Worm (Caenorhabditis elegans) whole organism, mixed stage, embryonic: Measurements from ENCODE around the gene K02A6.1.

Experiments used
- M03D4.4 ChIP-seq: sonication (generic microtip); optimal IDR thresholded peaks from 2 replicates; lab custom pipeline; 2017; ENCODE audit warnings: mild to moderate bottlenecking, missing genetic modification characterization, missing compliant biosample characterization
- bed-3 ChIP-seq: fragments of 200-800 bp; sonication (Bioruptor generic); optimal IDR thresholded peaks from 3 replicates; lab custom pipeline; 2018; ENCODE audit warnings: mild to moderate bottlenecking, missing genetic modification characterization, moderate library complexity, missing compliant biosample characterization
- blmp-1 ChIP-seq: fragments of 150-350 bp; optimal IDR thresholded peaks from 2 replicates; lab custom pipeline; 2014; ENCODE audit warnings: missing biosample characterization, missing genetic modification characterization
- ceh-39 ChIP-seq: fragments of 150-350 bp; optimal IDR thresholded peaks from 2 replicates; lab custom pipeline; 2014; ENCODE audit warnings: missing biosample characterization, missing genetic modification characterization
- ceh-43 ChIP-seq: fragments of 200-800 bp; sonication (Bioruptor generic); optimal IDR thresholded peaks from 2 replicates; lab custom pipeline; 2018; ENCODE audit warnings: mild to moderate bottlenecking, missing genetic modification characterization, moderate library complexity, missing compliant biosample characterization
- ceh-83 ChIP-seq: fragments of 200-800 bp; sonication (Bioruptor generic); optimal IDR thresholded peaks from 2 replicates; lab custom pipeline; 2018; ENCODE audit warnings: mild to moderate bottlenecking, missing genetic modification characterization, missing compliant biosample characterization
- ces-1 ChIP-seq: fragments of 150-350 bp; optimal IDR thresholded peaks from 2 replicates; lab custom pipeline; 2014; ENCODE audit warnings: missing biosample characterization, missing genetic modification reagents, missing genetic modification characterization
- cnd-1 ChIP-seq: fragments of 200-800 bp; sonication (Bioruptor generic); optimal IDR thresholded peaks from 2 replicates; lab custom pipeline; 2018; ENCODE audit warnings: mild to moderate bottlenecking, missing genetic modification characterization, missing compliant biosample characterization
- drap-1 ChIP-seq: fragments of 200-800 bp; sonication (Bioruptor generic); optimal IDR thresholded peaks from 3 replicates; lab custom pipeline; 2018; ENCODE audit warnings: mild to moderate bottlenecking, missing genetic modification characterization, missing compliant biosample characterization
- elt-1 ChIP-seq: sonication (generic microtip); optimal IDR thresholded peaks from 2 replicates; lab custom pipeline; 2017; ENCODE audit warnings: missing genetic modification characterization, mild to moderate bottlenecking, missing compliant biosample characterization, antibody characterized with exemption, moderate library complexity, borderline replicate concordance; ENCODE audit not compliant: insufficient read depth
- elt-3 ChIP-seq: fragments of 150-350 bp; optimal IDR thresholded peaks from 2 replicates; lab custom pipeline; 2014; ENCODE audit warnings: missing biosample characterization, missing genetic modification characterization
- flh-1 ChIP-seq: fragments of 200-800 bp; sonication (Bioruptor generic); optimal IDR thresholded peaks from 2 replicates; lab custom pipeline; 2018; ENCODE audit warnings: mild to moderate bottlenecking, missing genetic modification characterization, moderate library complexity, missing compliant biosample characterization
- ham-2 ChIP-seq: fragments of 200-800 bp; sonication (Bioruptor generic); optimal IDR thresholded peaks from 2 replicates; lab custom pipeline; 2018; ENCODE audit warnings: mild to moderate bottlenecking, missing genetic modification characterization, missing compliant biosample characterization
- hlh-1 ChIP-seq: fragments of 150-350 bp; optimal IDR thresholded peaks from 2 replicates; lab custom pipeline; 2014; ENCODE audit warnings: missing biosample characterization, missing genetic modification reagents, missing genetic modification characterization
- lin-13 ChIP-seq: fragments of 150-350 bp; optimal IDR thresholded peaks from 2 replicates; lab custom pipeline; 2014; ENCODE audit warnings: missing biosample characterization, missing genetic modification characterization
- lin-32 ChIP-seq: fragments of 200-800 bp; sonication (Bioruptor generic); optimal IDR thresholded peaks from 2 replicates; lab custom pipeline; 2018; ENCODE audit warnings: mild to moderate bottlenecking, missing genetic modification characterization, missing compliant biosample characterization
- lsy-2 ChIP-seq: fragments of 150-350 bp; optimal IDR thresholded peaks from 2 replicates; lab custom pipeline; 2014; ENCODE audit warnings: missing biosample characterization, missing genetic modification characterization
- mab-5 ChIP-seq: fragments of 150-350 bp; optimal IDR thresholded peaks from 2 replicates; lab custom pipeline; 2014; ENCODE audit warnings: missing biosample characterization, missing genetic modification characterization
- mep-1 ChIP-seq: fragments of 150-350 bp; optimal IDR thresholded peaks from 2 replicates; lab custom pipeline; 2017; ENCODE audit warnings: missing biosample characterization, missing genetic modification reagents, missing genetic modification characterization, inconsistent platforms
- mls-2 ChIP-seq: sonication (generic microtip); optimal IDR thresholded peaks from 2 replicates; lab custom pipeline; 2016; ENCODE audit warnings: mild to moderate bottlenecking, missing genetic modification characterization, moderate library complexity, missing compliant biosample characterization
- nhr-2 ChIP-seq: fragments of 150-350 bp; optimal IDR thresholded peaks from 2 replicates; lab custom pipeline; 2014; ENCODE audit warnings: missing biosample characterization, missing genetic modification characterization
- nhr-237 ChIP-seq: fragments of 150-350 bp; optimal IDR thresholded peaks from 2 replicates; lab custom pipeline; 2014; ENCODE audit warnings: missing biosample characterization, missing genetic modification characterization
- nhr-28 ChIP-seq: fragments of 150-350 bp; optimal IDR thresholded peaks from 2 replicates; lab custom pipeline; 2014; ENCODE audit warnings: missing biosample characterization, missing genetic modification characterization
- nhr-76 ChIP-seq: sonication (generic microtip); optimal IDR thresholded peaks from 2 replicates; lab custom pipeline; 2017; ENCODE audit warnings: missing biosample characterization, missing genetic modification characterization
- pha-4 ChIP-seq: fragments of 150-350 bp; optimal IDR thresholded peaks from 2 replicates; lab custom pipeline; 2018; ENCODE audit warnings: missing biosample characterization, missing genetic modification reagents, missing genetic modification characterization
- sem-2 ChIP-seq: fragments of 200-800 bp; sonication (Bioruptor generic); optimal IDR thresholded peaks from 2 replicates; lab custom pipeline; 2018; ENCODE audit warnings: mild to moderate bottlenecking, missing genetic modification characterization, missing compliant biosample characterization
- snpc-4 ChIP-seq: fragments of 150-350 bp; optimal IDR thresholded peaks from 2 replicates; lab custom pipeline; 2014; ENCODE audit warnings: missing biosample characterization, missing genetic modification characterization
- sptf-1 ChIP-seq: sonication (generic microtip); optimal IDR thresholded peaks from 2 replicates; lab custom pipeline; 2017; ENCODE audit warnings: mild to moderate bottlenecking, missing genetic modification characterization, moderate library complexity, missing compliant biosample characterization
- unc-120 ChIP-seq: sonication (generic microtip); optimal IDR thresholded peaks from 2 replicates; lab custom pipeline; 2017; ENCODE audit warnings: missing genetic modification characterization, missing compliant biosample characterization; ENCODE audit not compliant: poor library complexity, severe bottlenecking
- unc-39 ChIP-seq: fragments of 150-350 bp; optimal IDR thresholded peaks from 2 replicates; lab custom pipeline; 2014; ENCODE audit warnings: missing biosample characterization, missing genetic modification characterization
- unc-62 ChIP-seq: fragments of 150-350 bp; optimal IDR thresholded peaks from 2 replicates; lab custom pipeline; 2014; ENCODE audit warnings: missing biosample characterization, missing genetic modification reagents, missing genetic modification characterization
- zip-8 ChIP-seq: fragments of 150-350 bp; optimal IDR thresholded peaks from 2 replicates; lab custom pipeline; 2014; ENCODE audit warnings: missing biosample characterization, missing genetic modification characterization
- ztf-11 ChIP-seq: fragments of 150-350 bp; optimal IDR thresholded peaks from 2 replicates; lab custom pipeline; 2014; ENCODE audit warnings: missing biosample characterization, missing genetic modification characterization

The K02A6.1 gene

DNA sequence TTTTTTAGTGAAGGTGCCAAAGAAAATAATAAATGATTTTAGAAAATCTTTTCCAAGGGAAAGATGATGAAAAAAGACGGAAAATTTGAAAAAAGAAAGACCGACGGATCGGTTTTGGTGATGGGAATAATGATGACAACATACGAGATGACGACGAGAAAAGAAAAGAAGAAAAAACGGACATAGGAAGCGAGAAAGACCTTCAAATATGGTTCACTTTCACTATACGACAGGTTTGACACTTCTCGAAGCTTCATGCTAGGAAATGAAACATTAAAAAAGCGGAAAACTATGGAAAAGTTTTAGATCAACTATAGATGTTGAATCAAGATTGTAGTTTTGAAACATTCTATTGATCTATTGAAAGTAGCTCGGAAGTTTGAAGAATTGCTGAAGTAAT, 19.3 kb upstream of the K02A6.1 start:
- TF ChIP-seq elt-3 (tag; lab: Kevin White, UChicago) (no peak), M03D4.4 (no peak), lin-13 (tag; lab: Kevin White, UChicago) (no peak), ztf-11 (no peak), sem-2 (no peak), sptf-1 (no peak), ceh-83 (GFP tag; lab: Kevin White, UChicago) (no peak), nhr-237 (no peak), lsy-2 (tag; lab: Kevin White, UChicago) (no peak), hlh-1 (tag; lab: Kevin White, UChicago) (no peak), nhr-2 (tag; lab: Kevin White, UChicago) (no peak), unc-39 (tag; lab: Kevin White, UChicago) (no peak), flh-1 (GFP tag; lab: Kevin White, UChicago) (no peak), nhr-28 (tag; lab: Kevin White, UChicago) (no peak)

DNA sequence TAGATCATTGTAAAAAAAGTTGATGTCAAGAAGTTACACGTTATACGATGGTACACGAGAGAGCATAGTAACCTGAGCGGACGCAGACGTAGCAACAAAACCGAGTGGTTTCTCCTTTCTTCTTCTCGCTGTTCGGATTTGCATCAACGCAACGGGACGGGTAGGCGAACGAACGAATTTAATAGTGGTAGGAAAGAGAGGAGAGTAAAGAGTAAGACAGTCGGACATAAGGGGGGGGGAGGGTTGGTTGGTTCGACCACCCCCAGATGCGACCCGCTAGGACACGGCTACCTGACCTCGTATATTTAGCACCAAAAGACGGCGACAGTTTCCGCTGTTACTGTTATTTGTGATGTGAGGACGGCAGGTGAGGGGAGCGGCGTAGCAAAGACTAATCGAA, 18.3 kb upstream of the K02A6.1 start:
- TF ChIP-seq mls-2 (tag; lab: Kevin White, UChicago) (peak; percentile 42), unc-120 (tag; lab: Kevin White, UChicago) (no peak), lsy-2 (tag; lab: Kevin White, UChicago) (no peak), ceh-43 (no peak), M03D4.4 (peak; percentile 22), ham-2 (peak; percentile 76), bed-3 (GFP tag; lab: Kevin White, UChicago) (no peak), drap-1 (GFP tag; lab: Kevin White, UChicago) (peak; percentile 27), nhr-76 (tag; lab: Kevin White, UChicago) (no peak), sptf-1 (peak; percentile 54), ceh-39 (tag; lab: Kevin White, UChicago) (no peak), hlh-1 (tag; lab: Kevin White, UChicago) (peak; percentile 9), sem-2 (no peak), lin-32 (GFP tag; lab: Kevin White, UChicago) (no peak), pha-4 (tag; lab: Kevin White, UChicago) (no peak), nhr-2 (tag; lab: Kevin White, UChicago) (peak; percentile 14)

DNA sequence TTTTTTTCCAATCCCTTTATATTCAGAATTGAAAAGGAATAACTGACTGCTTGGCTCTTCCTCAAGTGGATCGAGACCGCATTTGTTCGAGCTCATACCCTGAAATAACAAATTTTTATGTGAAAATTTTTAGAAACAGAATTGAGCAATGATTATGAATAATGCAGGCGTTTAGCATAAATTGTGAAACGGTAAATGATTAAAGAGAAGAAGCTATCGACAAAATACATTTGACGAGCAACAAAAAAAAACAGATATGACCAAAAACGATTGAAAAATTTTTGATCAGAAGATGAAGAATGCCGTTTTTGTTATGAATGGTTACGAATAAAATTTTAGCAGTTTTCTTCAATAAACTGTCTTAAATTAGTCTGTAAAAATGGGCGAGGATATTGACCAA, 15.8 kb upstream of the K02A6.1 start, which contains the start of gene C17H11.6:
TSS of gene C17H11.6 (minus strand) at position 101 of the 400 bp plus-strand sequence.
- TF ChIP-seq sem-2 (no peak), elt-1 (no peak), snpc-4 (tag; lab: Kevin White, UChicago) (no peak), zip-8 (tag; lab: Kevin White, UChicago) (no peak), ceh-43 (no peak), blmp-1 (tag; lab: Kevin White, UChicago) (no peak), ces-1 (GFP tag; lab: Kevin White, UChicago) (no peak), elt-3 (tag; lab: Kevin White, UChicago) (no peak), nhr-237 (no peak), nhr-2 (tag; lab: Kevin White, UChicago) (no peak), ztf-11 (no peak), mep-1 (tag; lab: Kevin White, UChicago) (no peak), unc-39 (tag; lab: Kevin White, UChicago) (no peak), nhr-76 (tag; lab: Kevin White, UChicago) (no peak), mab-5 (tag; lab: Kevin White, UChicago) (no peak), drap-1 (GFP tag; lab: Kevin White, UChicago) (no peak), flh-1 (GFP tag; lab: Kevin White, UChicago) (no peak), nhr-28 (tag; lab: Kevin White, UChicago) (no peak), mls-2 (tag; lab: Kevin White, UChicago) (no peak)

DNA sequence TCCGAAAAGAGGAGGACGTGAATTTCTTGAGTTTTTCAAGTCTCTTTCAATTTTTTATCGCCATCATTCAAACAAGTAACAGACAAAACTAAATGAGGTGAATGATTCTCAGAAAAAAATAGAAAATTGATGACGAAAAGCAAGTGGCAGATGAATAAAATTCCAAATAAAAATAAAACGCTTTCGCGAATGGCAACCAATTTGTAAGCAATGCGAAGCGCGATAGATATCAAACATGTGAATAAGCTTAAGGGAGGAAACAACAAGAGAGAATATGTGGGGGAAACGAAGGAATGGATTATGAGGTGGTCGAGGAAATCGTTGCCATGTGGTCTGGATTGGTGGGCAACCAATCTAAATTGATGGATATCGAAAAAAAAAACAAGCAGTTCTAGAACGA, 15.1 kb upstream of the K02A6.1 start:
- TF ChIP-seq ceh-43 (no peak), ztf-11 (no peak), lin-32 (GFP tag; lab: Kevin White, UChicago) (no peak), ces-1 (GFP tag; lab: Kevin White, UChicago) (peak; percentile 8), snpc-4 (tag; lab: Kevin White, UChicago) (no peak), M03D4.4 (no peak)

DNA sequence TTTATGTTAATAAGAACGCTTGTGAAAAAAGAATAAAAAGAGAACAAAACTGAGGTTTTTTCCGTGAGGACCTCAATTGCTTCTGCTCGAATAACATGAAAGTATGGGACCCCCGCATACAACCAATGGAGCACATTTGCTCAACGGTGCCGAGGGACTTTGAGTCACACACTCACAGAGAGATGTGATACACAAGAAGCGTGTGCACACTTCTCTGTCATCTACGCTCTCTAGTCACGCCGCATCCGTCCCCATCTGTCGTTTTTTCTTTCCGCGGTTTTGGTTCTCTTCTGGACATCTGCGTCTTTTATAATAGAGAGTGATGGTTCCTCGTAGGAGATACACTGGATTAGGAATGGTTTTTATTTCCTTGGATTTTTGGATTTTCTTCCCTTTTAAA, 13.6 kb upstream of the K02A6.1 start:
- TF ChIP-seq mep-1 (tag; lab: Kevin White, UChicago) (peak; percentile 62), lin-32 (GFP tag; lab: Kevin White, UChicago) (peak; percentile 28), nhr-28 (tag; lab: Kevin White, UChicago) (no peak), flh-1 (GFP tag; lab: Kevin White, UChicago) (no peak), bed-3 (GFP tag; lab: Kevin White, UChicago) (no peak), unc-62 (GFP tag; lab: Kevin White, UChicago) (peak; percentile 41), cnd-1 (tag; lab: Kevin White, UChicago) (peak; percentile 75), lsy-2 (tag; lab: Kevin White, UChicago) (peak; percentile 3), ces-1 (GFP tag; lab: Kevin White, UChicago) (peak; percentile 26), drap-1 (GFP tag; lab: Kevin White, UChicago) (no peak), sptf-1 (peak; percentile 22), zip-8 (tag; lab: Kevin White, UChicago) (no peak), unc-120 (tag; lab: Kevin White, UChicago) (peak; percentile 35), hlh-1 (tag; lab: Kevin White, UChicago) (peak; percentile 5), nhr-237 (no peak), lin-13 (tag; lab: Kevin White, UChicago) (peak; percentile 7)
